Fruit fly (Drosophila melanogaster): ENCODE results near the gene AMPKalpha.
A peak's percentile ranks its signal among the peaks of the same experiment; 100 is the strongest.

The AMPKalpha gene

DNA sequence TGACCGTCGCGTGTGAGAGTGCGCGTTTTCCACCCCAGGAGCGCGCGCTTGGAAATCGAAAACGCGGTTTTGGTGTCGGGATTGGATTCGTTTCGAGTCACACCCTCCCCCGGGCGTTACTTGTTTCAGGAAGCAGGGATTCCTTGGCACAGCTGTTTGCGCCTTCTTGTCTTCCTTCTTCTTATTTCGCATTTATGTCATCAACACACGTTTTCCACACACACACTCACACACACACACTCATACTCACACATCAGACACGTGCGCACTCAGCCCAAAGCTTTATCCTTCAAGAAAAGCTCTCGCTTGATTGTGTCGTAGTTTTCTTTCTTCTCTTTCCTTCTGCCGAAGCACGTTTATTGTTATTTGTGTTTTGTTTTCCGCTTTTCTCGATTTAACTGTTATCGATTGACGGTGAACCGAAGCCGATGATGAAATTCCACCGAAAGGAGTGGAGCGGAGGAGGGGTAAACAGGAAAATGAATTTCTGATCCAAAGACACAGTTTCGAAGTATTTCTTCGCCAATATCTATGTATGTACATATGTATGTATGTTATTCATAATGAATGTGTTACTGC is 6.2 kb downstream of the AMPKalpha start:
- peak; percentile 13 for TF ChIP-seq Eip78C (GFP tag)
- TF ChIP-seq CG9139 (GFP tag; optimal IDR thresholded peaks at IDR 0.05), result no peak
- no peak for TF ChIP-seq CG16779 (tag; optimal IDR thresholded peaks at IDR 0.05)
- TF ChIP-seq achi (GFP tag; optimal IDR thresholded peaks at IDR 0.05), result no peak

dm6 chrX:1382489-1382888 is 7.2 kb downstream of the AMPKalpha start:
- TF ChIP-seq fkh (GFP tag; optimal IDR thresholded peaks at IDR 0.05), result peak; percentile 18
- no peak for TF ChIP-seq CG34406 (GFP tag; optimal IDR thresholded peaks at IDR 0.05)

DNA sequence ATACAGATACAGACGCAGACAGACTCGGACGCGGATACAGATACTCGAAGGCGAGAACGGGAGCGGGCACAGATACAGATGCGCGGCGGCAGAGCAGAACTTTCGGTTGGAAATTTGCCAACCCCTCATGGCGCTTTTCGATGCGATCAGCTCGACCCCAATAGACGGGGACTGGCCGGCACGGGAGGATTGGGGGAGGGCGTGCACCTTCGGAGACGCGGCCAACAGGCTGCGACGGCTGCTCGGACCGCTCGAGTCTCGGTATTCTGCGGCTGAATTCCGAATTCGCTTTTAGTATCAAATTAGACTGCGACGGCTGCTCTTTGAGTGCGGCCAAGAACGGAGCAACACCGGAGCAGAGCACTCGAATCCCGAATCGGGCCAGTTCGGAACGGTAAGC is 8.9 kb downstream of the AMPKalpha start:
- TF ChIP-seq CG34406 (GFP tag; optimal IDR thresholded peaks at IDR 0.05) (no peak), Sox15 (GFP tag; optimal IDR thresholded peaks at IDR 0.05) (no peak), Hr39 (GFP tag; optimal IDR thresholded peaks at IDR 0.05) (no peak), CG16779 (tag; optimal IDR thresholded peaks at IDR 0.05) (no peak), Smox (GFP tag; optimal IDR thresholded peaks at IDR 0.05) (no peak)

DNA sequence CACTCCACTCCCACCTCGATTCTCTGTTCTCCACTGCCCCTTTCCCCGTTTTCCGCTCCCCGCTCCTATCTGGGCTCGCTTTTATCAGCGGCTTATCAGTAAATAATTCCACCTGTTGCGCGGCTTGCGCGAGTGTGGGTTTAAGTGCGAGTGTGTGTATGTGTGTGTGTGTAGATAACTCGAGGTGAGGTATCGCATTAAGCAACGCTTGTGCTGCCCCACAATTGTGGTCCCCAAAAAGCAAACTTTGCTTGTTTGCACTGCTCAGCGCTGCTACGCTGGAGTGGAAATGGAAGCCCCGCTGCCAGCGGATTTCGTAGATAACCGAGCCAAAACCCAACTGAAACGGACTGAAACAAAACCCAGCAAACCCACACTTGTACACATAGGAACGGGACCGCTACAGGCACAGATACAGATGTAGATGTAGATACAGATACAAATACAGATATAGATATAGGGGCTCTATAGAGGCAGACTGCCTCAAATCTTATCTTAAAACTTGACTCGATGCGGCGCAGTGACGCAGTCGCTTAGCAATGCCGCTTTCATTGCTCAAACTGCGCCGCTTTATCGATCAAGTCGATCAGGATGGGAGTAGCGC is 11.9 kb downstream of the AMPKalpha start:
- TF ChIP-seq dac (GFP tag; optimal IDR thresholded peaks at IDR 0.05) (no peak), acj6 (GFP tag; optimal IDR thresholded peaks at IDR 0.05) (no peak), svp (GFP tag) (peak; percentile 75), vri (GFP tag; optimal IDR thresholded peaks at IDR 0.05) (peak; percentile 19), spab (GFP tag; optimal IDR thresholded peaks at IDR 0.05) (no peak), CG15336 (GFP tag; IDR thresholded peaks at IDR 0.05) (no peak), ss (GFP tag; optimal IDR thresholded peaks at IDR 0.05) (no peak), Met (GFP tag; optimal IDR thresholded peaks at IDR 0.05) (no peak), topi (GFP tag; optimal IDR thresholded peaks at IDR 0.05) (no peak), CG31627 (GFP tag; optimal IDR thresholded peaks at IDR 0.05) (no peak), Eip93F (GFP tag; optimal IDR thresholded peaks at IDR 0.05) (peak; percentile 60), Hr4 (GFP tag; optimal IDR thresholded peaks at IDR 0.05) (no peak), CG11762 (GFP tag; optimal IDR thresholded peaks at IDR 0.05; ENCODE audit: insufficient read depth) (no peak), CG6808 (GFP tag; optimal IDR thresholded peaks at IDR 0.05) (no peak), CG10669 (GFP tag; optimal IDR thresholded peaks at IDR 0.05) (no peak), CG8632 (GFP tag; optimal IDR thresholded peaks at IDR 0.05) (no peak), CG11902 (GFP tag; optimal IDR thresholded peaks at IDR 0.05) (no peak), CG6163 (GFP tag; IDR thresholded peaks at IDR 0.05) (no peak), fkh (GFP tag; optimal IDR thresholded peaks at IDR 0.05) (peak; percentile 90), Ets96B (tag; optimal IDR thresholded peaks at IDR 0.05) (no peak)

dm6 chrX:1388148-1388703 is 12.9 kb downstream of the AMPKalpha start:
- no peak for TF ChIP-seq net (GFP tag; optimal IDR thresholded peaks at IDR 0.05)
- peak; percentile 26 to 33 for TF ChIP-seq ss (GFP tag; optimal IDR thresholded peaks at IDR 0.05)
- peak; percentile 11 for TF ChIP-seq svp (GFP tag)
- no peak for TF ChIP-seq CG10631 (GFP tag; optimal IDR thresholded peaks at IDR 0.05)
- no peak for TF ChIP-seq lz (GFP tag; optimal IDR thresholded peaks at IDR 0.05)
- TF ChIP-seq fkh (GFP tag; optimal IDR thresholded peaks at IDR 0.05), result peak; percentile 93
- no peak for TF ChIP-seq CG1621 (tag; optimal IDR thresholded peaks at IDR 0.05)
- TF ChIP-seq Lpt (GFP tag; optimal IDR thresholded peaks at IDR 0.05), result no peak
- no peak for TF ChIP-seq Ets96B (tag; optimal IDR thresholded peaks at IDR 0.05)
- no peak for TF ChIP-seq dac (GFP tag; optimal IDR thresholded peaks at IDR 0.05)
- peak; percentile 34 for TF ChIP-seq Eip78C (GFP tag)
- no peak for TF ChIP-seq CG3032 (tag; optimal IDR thresholded peaks at IDR 0.05)
- peak; percentile 37 for TF ChIP-seq CG6808 (GFP tag; optimal IDR thresholded peaks at IDR 0.05)
- no peak for TF ChIP-seq Hr4 (GFP tag; optimal IDR thresholded peaks at IDR 0.05)
- TF ChIP-seq CG15336 (GFP tag; IDR thresholded peaks at IDR 0.05), result no peak
- no peak for TF ChIP-seq CG10669 (GFP tag; optimal IDR thresholded peaks at IDR 0.05)
- no peak for TF ChIP-seq achi (GFP tag; optimal IDR thresholded peaks at IDR 0.05)
- TF ChIP-seq CG34406 (GFP tag; optimal IDR thresholded peaks at IDR 0.05), result no peak
- TF ChIP-seq Gug (GFP tag; IDR thresholded peaks at IDR 0.05), result no peak
- no peak for TF ChIP-seq CG8119 (GFP tag; IDR thresholded peaks at IDR 0.05)
- no peak for TF ChIP-seq OdsH (GFP tag; optimal IDR thresholded peaks at IDR 0.05)
- TF ChIP-seq CG11762 (GFP tag; optimal IDR thresholded peaks at IDR 0.05; ENCODE audit: insufficient read depth), result no peak
- TF ChIP-seq dsx (GFP tag; optimal IDR thresholded peaks at IDR 0.05; ENCODE audit: poor library complexity, severe bottlenecking), result no peak
- TF ChIP-seq CG3919 (GFP tag; optimal IDR thresholded peaks at IDR 0.05), result no peak
- no peak for TF ChIP-seq CG6792 (GFP tag; optimal IDR thresholded peaks at IDR 0.05)
- no peak for TF ChIP-seq CG32006 (GFP tag; optimal IDR thresholded peaks at IDR 0.05)

All from whole organism, prepupa.